Worm (Caenorhabditis elegans) whole organism, L3 larva: Measurements from ENCODE around the gene unc-78.

Experiments used
- ZK546.5 ChIP-seq: sonication (generic microtip); optimal IDR thresholded peaks from 2 replicates; lab custom pipeline; 2017; ENCODE audit warnings: missing biosample characterization, missing genetic modification characterization
- ama-1 ChIP-seq: fragments of 150-350 bp; optimal IDR thresholded peaks from 2 replicates; lab custom pipeline; 2018
- ceh-28 ChIP-seq: fragments of 150-350 bp; optimal IDR thresholded peaks from 2 replicates; lab custom pipeline; 2014; ENCODE audit warnings: missing biosample characterization, missing genetic modification reagents, missing genetic modification characterization
- ceh-82 ChIP-seq: fragments of 150-350 bp; optimal IDR thresholded peaks from 2 replicates; lab custom pipeline; 2014; ENCODE audit warnings: missing biosample characterization, missing genetic modification characterization
- lin-39 ChIP-seq: fragments of 150-350 bp; optimal IDR thresholded peaks from 2 replicates; lab custom pipeline; 2018; ENCODE audit warnings: missing biosample characterization, missing genetic modification reagents, missing genetic modification characterization
- mdl-1 ChIP-seq: fragments of 150-350 bp; optimal IDR thresholded peaks from 2 replicates; lab custom pipeline; 2014; ENCODE audit warnings: missing biosample characterization, missing genetic modification characterization

DNA sequence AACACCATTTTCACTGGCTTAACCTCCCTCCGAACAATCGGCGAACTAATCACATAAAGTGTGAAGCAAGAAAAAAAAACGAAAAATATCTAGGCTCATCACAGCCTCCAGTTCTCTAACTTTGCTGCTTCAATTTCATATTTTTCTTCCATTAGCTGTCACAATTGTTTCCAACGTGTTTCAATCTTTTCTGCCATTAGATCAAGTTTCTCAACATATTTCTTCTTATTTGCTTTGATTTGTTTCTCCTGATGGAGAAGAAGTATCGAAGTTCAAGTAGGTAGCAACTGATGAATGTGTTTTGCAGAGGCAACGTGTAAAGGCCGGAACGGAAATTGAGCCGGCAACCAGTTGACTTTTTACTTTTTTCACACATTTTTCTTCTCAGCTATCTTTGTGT lies 31.2 kb downstream of the unc-78 start, which contains the start of gene ZK563.7:
- no peak for TF ChIP-seq ceh-82
- no peak for TF ChIP-seq mdl-1
- no peak for TF ChIP-seq ZK546.5 (tag; lab: Kevin White, UChicago)
- TF ChIP-seq ceh-28 (tag; lab: Kevin White, UChicago): no peak
- no peak for TF ChIP-seq lin-39 (tag; lab: Kevin White, UChicago)
- TF ChIP-seq ama-1 (lab: Kevin White, UChicago): no peak
